Fruit fly (Drosophila melanogaster): ENCODE measurements around the gene NPFR.

dm6 chr3R:6199717-6200116, 12.6 kb downstream of the NPFR start:
- TF ChIP-seq Sin3A (optimal IDR thresholded peaks at IDR 0.05) = no peak
- no peak for TF ChIP-seq psq (optimal IDR thresholded peaks at IDR 0.05)
